Fruit fly (Drosophila melanogaster): ENCODE data around the gene CG7059.

The CG7059 gene

dm6 chr3R:22410537-22411360, 21.2 kb downstream of the CG7059 start, which contains the start of the genes CG13850 and lqfR (continued):
- TF ChIP-seq unc-4 (GFP tag; IDR thresholded peaks at IDR 0.05; ENCODE audit: partially characterized antibody) (no peak), CG12071 (GFP tag; optimal IDR thresholded peaks at IDR 0.05) (no peak), CG6654 (GFP tag; optimal IDR thresholded peaks at IDR 0.05) (peak; percentile 40), CG12391 (tag; optimal IDR thresholded peaks at IDR 0.05) (peak; percentile 80), gro (GFP tag; optimal IDR thresholded peaks at IDR 0.05) (peak; percentile 48), ara (GFP tag; IDR thresholded peaks at IDR 0.05) (no peak), GATAe (GFP tag; conservative IDR thresholded peaks at IDR 0.05) (no peak), Dek (tag; optimal IDR thresholded peaks at IDR 0.05) (peak; percentile 73), Nf-YB (GFP tag; optimal IDR thresholded peaks at IDR 0.05) (peak; percentile 53), CG4730 (GFP tag; IDR thresholded peaks at IDR 0.05) (no peak), wor (GFP tag; IDR thresholded peaks at IDR 0.05) (0 out of 2 replicates have a peak, but pooled peaks have one; percentile 35), CG10565 (GFP tag; optimal IDR thresholded peaks at IDR 0.05) (peak; percentile 12), CG7963 (GFP tag; IDR thresholded peaks at IDR 0.05; ENCODE audit: partially characterized antibody) (no peak), Mad (GFP tag; optimal IDR thresholded peaks at IDR 0.05) (peak; percentile 66), CG12104 (GFP tag; optimal IDR thresholded peaks at IDR 0.05) (peak; percentile 70), CG1792 (GFP tag; optimal IDR thresholded peaks at IDR 0.05) (peak; percentile 29), dm (GFP tag; optimal IDR thresholded peaks at IDR 0.05) (peak; percentile 80), CG8944 (GFP tag; optimal IDR thresholded peaks at IDR 0.05) (peak; percentile 72), CG15601 (tag; optimal IDR thresholded peaks at IDR 0.05) (peak; percentile 49), tna (GFP tag; IDR thresholded peaks at IDR 0.05; ENCODE audit: partially characterized antibody) (no peak), Ravus (GFP tag; IDR thresholded peaks at IDR 0.05) (no peak), CG6254 (GFP tag; optimal IDR thresholded peaks at IDR 0.05) (no peak), CG7928 (GFP tag; optimal IDR thresholded peaks at IDR 0.05) (peak; percentile 22), oc (tag; optimal IDR thresholded peaks at IDR 0.05) (no peak), Rx (GFP tag; IDR thresholded peaks at IDR 0.05) (no peak), tup (GFP tag; optimal IDR thresholded peaks at IDR 0.05) (peak; percentile 48), CrebB (tag; optimal IDR thresholded peaks at IDR 0.05) (no peak), chif (GFP tag; optimal IDR thresholded peaks at IDR 0.05) (peak; percentile 44 to 73), CG1233 (GFP tag; optimal IDR thresholded peaks at IDR 0.05) (peak; percentile 58), ato (GFP tag; IDR thresholded peaks at IDR 0.05; ENCODE audit: partially characterized antibody) (no peak), ems (GFP tag; optimal IDR thresholded peaks at IDR 0.05) (peak; percentile 80), C15 (GFP tag; IDR thresholded peaks at IDR 0.05) (no peak), CG1832 (GFP tag; optimal IDR thresholded peaks at IDR 0.05) (no peak), pb (GFP tag; optimal IDR thresholded peaks at IDR 0.05) (peak; percentile 71), lbe (GFP tag; optimal IDR thresholded peaks at IDR 0.05) (peak; percentile 38), salm (tag; optimal IDR thresholded peaks at IDR 0.05) (peak; percentile 2), CG14050 (GFP tag; IDR thresholded peaks at IDR 0.05) (no peak), stwl (tag; optimal IDR thresholded peaks at IDR 0.05) (peak; percentile 66), sna (GFP tag; IDR thresholded peaks at IDR 0.05; ENCODE audit: partially characterized antibody) (no peak), CG10543 (GFP tag; optimal IDR thresholded peaks at IDR 0.05) (peak; percentile 82), CG31365 (tag; optimal IDR thresholded peaks at IDR 0.05) (no peak), repo (GFP tag; optimal IDR thresholded peaks at IDR 0.05) (peak; percentile 70), CG9797 (GFP tag; optimal IDR thresholded peaks at IDR 0.05) (peak; percentile 22), NFAT (GFP tag; IDR thresholded peaks at IDR 0.05) (peak; percentile 69), NfI (GFP tag; optimal IDR thresholded peaks at IDR 0.05) (peak; percentile 75), HLHmδ (GFP tag; optimal IDR thresholded peaks at IDR 0.05) (no peak), CG4424 (GFP tag; optimal IDR thresholded peaks at IDR 0.05) (peak; percentile 84), Mes4 (GFP tag; optimal IDR thresholded peaks at IDR 0.05) (peak; percentile 26), scrt (GFP tag; optimal IDR thresholded peaks at IDR 0.05) (no peak)
